Worm (Caenorhabditis elegans): ENCODE measurements around the gene sec-23.

The sec-23 gene

ce11 chrV:20105210-20105793 lies 14.2 kb downstream of the sec-23 start:
- no peak for TF ChIP-seq nhr-28 (tag; optimal IDR thresholded peaks at IDR 0.05)
- TF ChIP-seq sptf-1 (tag; optimal IDR thresholded peaks at IDR 0.05): no peak
- no peak for TF ChIP-seq lsy-2 (tag; optimal IDR thresholded peaks at IDR 0.05)
- TF ChIP-seq pha-4 (tag; optimal IDR thresholded peaks at IDR 0.05): no peak
- TF ChIP-seq ham-2 (GFP tag; optimal IDR thresholded peaks at IDR 0.05): no peak
- TF ChIP-seq elt-1 (tag; optimal IDR thresholded peaks at IDR 0.05; ENCODE audit: borderline replicate concordance, insufficient read depth): no peak
- no peak for TF ChIP-seq nhr-12 (tag; optimal IDR thresholded peaks at IDR 0.05)

DNA sequence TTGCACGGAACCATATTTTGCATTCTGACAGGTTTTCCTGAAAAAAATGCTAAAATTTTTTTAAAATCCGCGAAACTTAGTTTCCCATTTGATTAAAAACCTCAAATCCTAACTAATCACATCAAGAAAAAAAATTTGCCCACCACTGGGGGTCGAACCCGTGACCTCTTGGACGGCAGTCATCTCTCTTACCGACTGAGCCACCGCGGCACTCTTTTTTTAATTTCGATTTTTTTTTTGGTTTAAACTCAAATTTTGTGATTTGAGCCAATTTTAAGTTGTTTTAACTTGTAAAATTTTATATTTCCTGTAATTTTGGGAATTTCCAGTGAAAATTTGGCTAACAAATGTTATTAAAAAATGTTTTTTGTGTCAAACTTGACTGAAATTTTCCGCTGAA lies 28.7 kb downstream of the sec-23 start:
- TF ChIP-seq ces-1 (GFP tag; optimal IDR thresholded peaks at IDR 0.05) (no peak), nhr-2 (tag; optimal IDR thresholded peaks at IDR 0.05) (no peak), blmp-1 (tag; optimal IDR thresholded peaks at IDR 0.05) (no peak), mls-2 (tag; optimal IDR thresholded peaks at IDR 0.05) (no peak), ceh-39 (tag; optimal IDR thresholded peaks at IDR 0.05) (no peak)

DNA sequence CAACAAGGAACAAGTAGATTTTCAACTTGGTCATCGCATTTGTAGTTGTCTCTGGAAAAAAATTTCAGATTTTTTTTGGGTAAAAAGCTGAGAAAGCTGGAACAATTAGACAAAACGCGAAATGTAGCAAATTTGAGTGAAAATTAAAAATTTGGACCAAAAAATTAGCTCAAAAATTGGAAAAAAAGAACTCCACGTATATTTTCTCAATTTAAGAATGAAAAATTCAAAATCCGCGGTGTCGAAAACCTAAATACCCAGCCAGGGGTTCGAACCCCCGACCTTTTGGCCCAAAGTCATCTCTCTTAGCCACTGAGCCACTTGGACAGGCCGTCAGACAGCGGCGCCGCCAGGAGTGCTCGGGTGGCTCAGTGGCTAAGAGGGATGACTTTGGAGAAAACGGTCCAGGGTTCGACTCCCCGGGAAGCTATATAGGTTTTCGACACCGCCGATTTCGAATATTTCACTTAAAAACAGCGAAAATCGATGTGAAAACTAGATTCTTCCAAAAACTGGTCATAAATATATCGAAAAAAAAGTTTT lies 29.6 kb downstream of the sec-23 start, which contains the start of gene ncx-1:
TSS of gene ncx-1 (minus strand) at position 51 of the 543 bp plus-strand sequence.
- TF ChIP-seq unc-120 (tag; optimal IDR thresholded peaks at IDR 0.05; ENCODE audit: poor library complexity, severe bottlenecking) (no peak), snpc-4 (tag; optimal IDR thresholded peaks at IDR 0.05) (no peak), flh-1 (GFP tag; optimal IDR thresholded peaks at IDR 0.05) (no peak), hlh-1 (tag; optimal IDR thresholded peaks at IDR 0.05) (no peak), lsy-2 (tag; optimal IDR thresholded peaks at IDR 0.05) (no peak), mep-1 (tag; optimal IDR thresholded peaks at IDR 0.05) (no peak), pha-4 (tag; optimal IDR thresholded peaks at IDR 0.05) (no peak), unc-39 (tag; optimal IDR thresholded peaks at IDR 0.05) (no peak), ceh-83 (GFP tag; optimal IDR thresholded peaks at IDR 0.05) (no peak), bed-3 (GFP tag; optimal IDR thresholded peaks at IDR 0.05) (no peak), ceh-43 (GFP tag; optimal IDR thresholded peaks at IDR 0.05) (no peak), blmp-1 (tag; optimal IDR thresholded peaks at IDR 0.05) (no peak), nhr-237 (tag; optimal IDR thresholded peaks at IDR 0.05) (no peak), ceh-39 (tag; optimal IDR thresholded peaks at IDR 0.05) (no peak), mls-2 (tag; optimal IDR thresholded peaks at IDR 0.05) (no peak), unc-62 (GFP tag; optimal IDR thresholded peaks at IDR 0.05) (no peak), cnd-1 (tag; optimal IDR thresholded peaks at IDR 0.05) (no peak), lin-13 (tag; optimal IDR thresholded peaks at IDR 0.05) (no peak), nhr-12 (tag; optimal IDR thresholded peaks at IDR 0.05) (no peak)

- TF ChIP-seq bed-3 (GFP tag; optimal IDR thresholded peaks at IDR 0.05) (no peak), ztf-11 (tag; optimal IDR thresholded peaks at IDR 0.05) (no peak), lin-13 (tag; optimal IDR thresholded peaks at IDR 0.05) (no peak), elt-1 (tag; optimal IDR thresholded peaks at IDR 0.05; ENCODE audit: borderline replicate concordance, insufficient read depth) (no peak), mep-1 (tag; optimal IDR thresholded peaks at IDR 0.05) (no peak)
These were observed 31.9 kb downstream of the sec-23 start for ce11 chrV:20123010-20123409.

ce11 chrV:20123616-20124015 lies 32.6 kb downstream of the sec-23 start:
- TF ChIP-seq lsy-2 (tag; optimal IDR thresholded peaks at IDR 0.05) (no peak), snpc-4 (tag; optimal IDR thresholded peaks at IDR 0.05) (no peak), lin-32 (GFP tag; optimal IDR thresholded peaks at IDR 0.05) (no peak), nhr-12 (tag; optimal IDR thresholded peaks at IDR 0.05) (no peak), unc-39 (tag; optimal IDR thresholded peaks at IDR 0.05) (no peak), mab-5 (tag; optimal IDR thresholded peaks at IDR 0.05) (no peak), ces-1 (GFP tag; optimal IDR thresholded peaks at IDR 0.05) (no peak), mep-1 (tag; optimal IDR thresholded peaks at IDR 0.05) (no peak), nhr-237 (tag; optimal IDR thresholded peaks at IDR 0.05) (no peak), pha-4 (tag; optimal IDR thresholded peaks at IDR 0.05) (no peak), cnd-1 (tag; optimal IDR thresholded peaks at IDR 0.05) (no peak), ham-2 (GFP tag; optimal IDR thresholded peaks at IDR 0.05) (no peak)

- TF ChIP-seq flh-1 (GFP tag; optimal IDR thresholded peaks at IDR 0.05): no peak
- TF ChIP-seq drap-1 (GFP tag; optimal IDR thresholded peaks at IDR 0.05): peak; percentile 17
- no peak for TF ChIP-seq ham-2 (GFP tag; optimal IDR thresholded peaks at IDR 0.05)
- TF ChIP-seq ces-1 (GFP tag; optimal IDR thresholded peaks at IDR 0.05): no peak
These were observed 33.3 kb downstream of the sec-23 start for ce11 chrV:20124393-20124792.

Data from whole organism, mixed stage, embryonic.